Fruit fly (Drosophila melanogaster): ENCODE measurements around the gene CG14143.
"Not testable (repeated sequence)": the region's sequence is repeated elsewhere in the genome, so short reads cannot be mapped to it uniquely, and the experiment has no call there.

CG14143 gene

DNA sequence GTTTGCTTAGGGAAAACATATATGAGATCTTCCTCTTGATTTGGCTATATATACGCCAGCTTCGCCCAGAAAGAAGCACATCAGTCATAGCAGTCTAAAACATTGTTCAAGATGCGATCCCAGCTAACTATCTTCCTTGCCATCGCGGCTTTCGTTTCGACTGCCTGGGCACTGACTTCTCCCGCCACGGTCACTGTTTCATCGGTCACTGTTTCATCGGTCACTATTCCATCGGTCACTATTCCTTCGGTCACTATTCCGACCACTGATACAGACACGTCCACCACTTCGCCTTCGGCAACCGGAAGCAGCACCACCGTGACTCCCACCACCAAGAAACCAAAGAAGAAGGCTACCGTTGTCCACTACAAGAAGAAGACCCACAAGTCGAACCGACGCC is at the start of gene CG14143:
Gene CG14143, plus strand, starts transcription at position 102 of the 400 bp plus-strand sequence.
- TF ChIP-seq D1 (tag; optimal IDR thresholded peaks at IDR 0.05); CG8159 (tag; optimal IDR thresholded peaks at IDR 0.05); CG4496 (GFP tag; IDR thresholded peaks at IDR 0.05): not testable (repeated sequence)

DNA sequence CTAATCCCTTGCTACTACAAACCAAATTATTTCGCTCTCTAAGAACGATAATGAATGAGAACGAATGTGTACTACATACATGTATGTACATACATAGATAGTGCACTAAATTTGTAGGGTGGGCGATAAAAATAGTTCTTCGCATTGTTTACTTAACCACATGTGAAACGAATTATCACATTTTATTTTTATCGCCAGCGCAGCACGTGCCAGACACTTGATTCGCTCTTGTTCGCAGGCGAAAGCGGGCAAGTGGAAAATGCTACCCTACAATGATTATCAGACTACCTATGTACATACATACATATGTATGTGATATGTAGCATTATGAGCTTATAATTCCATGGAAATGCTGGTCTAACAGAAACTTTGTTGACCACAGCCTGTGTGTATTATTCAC is 49.0 kb upstream of the CG14143 start:
- TF ChIP-seq Pif1B (GFP tag; optimal IDR thresholded peaks at IDR 0.05) (no peak), CG4496 (GFP tag; IDR thresholded peaks at IDR 0.05) (no peak), CG8301 (tag; optimal IDR thresholded peaks at IDR 0.05) (no peak), fd96Ca (GFP tag; IDR thresholded peaks at IDR 0.05) (no peak)

DNA sequence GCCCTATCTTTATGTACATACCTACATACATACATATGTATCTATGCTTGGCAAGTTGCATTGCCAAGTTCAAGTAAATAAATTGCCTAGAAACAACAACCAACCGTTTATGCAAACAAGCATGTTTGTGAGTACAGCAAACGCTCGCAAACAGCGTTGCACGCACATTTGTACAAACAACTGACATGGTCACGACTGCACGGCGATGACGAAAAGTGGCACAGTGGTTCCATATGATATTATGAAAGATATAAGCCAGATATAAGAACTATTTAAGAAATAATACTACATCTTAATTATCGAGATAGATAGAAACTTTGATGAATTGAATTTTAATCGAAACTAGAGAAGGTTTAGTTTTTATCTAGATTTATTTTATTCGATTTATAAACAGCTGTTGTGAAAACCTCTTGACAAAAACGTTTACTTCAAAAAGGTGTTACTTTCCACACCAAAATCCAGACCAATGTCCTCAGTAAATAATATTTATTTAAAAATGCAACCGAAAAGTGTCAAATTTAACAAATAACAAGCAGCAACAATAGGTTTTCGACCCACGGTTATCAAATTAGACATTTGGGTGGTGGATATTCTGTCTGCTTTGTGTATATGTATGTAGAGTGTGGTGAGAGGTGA is 44.9 kb upstream of the CG14143 start:
- TF ChIP-seq Snoo (tag; optimal IDR thresholded peaks at IDR 0.05) (peak; percentile 38), gl (tag; optimal IDR thresholded peaks at IDR 0.05) (no peak), CG13204 (GFP tag; optimal IDR thresholded peaks at IDR 0.05) (no peak), Pif1B (GFP tag; optimal IDR thresholded peaks at IDR 0.05) (peak; percentile 72), Pif1A (GFP tag; optimal IDR thresholded peaks at IDR 0.05) (peak; percentile 63), CG8301 (tag; optimal IDR thresholded peaks at IDR 0.05) (peak; percentile 59), D1 (tag; optimal IDR thresholded peaks at IDR 0.05) (no peak), Ets98B (GFP tag; IDR thresholded peaks at IDR 0.05) (peak; percentile 49), CG8159 (tag; optimal IDR thresholded peaks at IDR 0.05) (peak; percentile 31), CG34367 (tag; optimal IDR thresholded peaks at IDR 0.05) (no peak), CG10348 (GFP tag; IDR thresholded peaks at IDR 0.05) (no peak), fd96Ca (GFP tag; IDR thresholded peaks at IDR 0.05) (no peak; the same call in 2 of the 3 replicates), EcR (GFP tag; optimal IDR thresholded peaks at IDR 0.05) (no peak), CG14655 (GFP tag; optimal IDR thresholded peaks at IDR 0.05) (peak; percentile 71), CG9948 (tag; optimal IDR thresholded peaks at IDR 0.05) (peak; percentile 39), CG32121 (GFP tag; IDR thresholded peaks at IDR 0.05) (peak; percentile 63), CG4496 (GFP tag; IDR thresholded peaks at IDR 0.05) (no peak), CG12605 (GFP tag; IDR thresholded peaks at IDR 0.05) (no peak), CG17806 (tag; optimal IDR thresholded peaks at IDR 0.05) (no peak), rn (GFP tag; IDR thresholded peaks at IDR 0.05) (no peak), CG15710 (tag; optimal IDR thresholded peaks at IDR 0.05) (no peak)

DNA sequence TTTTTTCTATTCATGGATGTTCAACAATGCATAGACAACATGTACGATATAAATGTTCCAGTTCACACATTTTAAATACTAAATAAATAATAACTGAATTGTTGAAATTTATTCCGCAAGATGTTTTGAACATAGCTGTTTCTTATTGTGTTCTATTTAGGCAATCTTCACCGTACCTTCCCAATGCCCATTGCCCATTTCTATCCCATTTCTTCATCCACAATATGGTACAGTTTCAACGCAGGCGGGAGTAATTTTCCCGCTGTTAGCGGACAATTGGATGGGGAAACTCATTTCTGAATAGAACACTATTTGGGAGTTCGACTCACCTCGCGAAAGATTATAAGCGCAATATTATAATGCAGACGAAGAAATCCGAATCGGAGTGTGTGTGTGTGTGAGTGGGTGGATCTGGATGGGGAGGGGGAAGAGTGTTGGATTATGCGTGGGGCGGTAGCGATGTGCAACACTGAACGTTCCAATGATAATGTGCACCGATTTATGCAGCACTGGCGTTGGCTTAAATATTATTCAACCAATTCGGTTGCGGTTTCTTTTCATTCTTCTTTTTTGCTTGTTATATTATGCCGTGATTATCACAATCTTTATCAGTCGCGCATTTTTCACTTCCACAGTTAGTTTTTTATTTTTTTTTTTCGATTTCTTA is 42.7 kb upstream of the CG14143 start:
- TF ChIP-seq CG12605 (GFP tag; IDR thresholded peaks at IDR 0.05) (0 out of 2 replicates have a peak, but pooled peaks have one; percentile 21), CG4496 (GFP tag; IDR thresholded peaks at IDR 0.05) (peak; percentile 50), fd96Ca (GFP tag; IDR thresholded peaks at IDR 0.05) (peak; percentile 52; the same call in 1 of the 3 replicates), Pif1A (GFP tag; optimal IDR thresholded peaks at IDR 0.05) (peak; percentile 36), CG15710 (tag; optimal IDR thresholded peaks at IDR 0.05) (peak; percentile 23), rn (GFP tag; IDR thresholded peaks at IDR 0.05) (no peak), D1 (tag; optimal IDR thresholded peaks at IDR 0.05) (no peak), CG14655 (GFP tag; optimal IDR thresholded peaks at IDR 0.05) (peak; percentile 33), CG8159 (tag; optimal IDR thresholded peaks at IDR 0.05) (peak; percentile 25), CG13204 (GFP tag; optimal IDR thresholded peaks at IDR 0.05) (peak; percentile 34), CG8301 (tag; optimal IDR thresholded peaks at IDR 0.05) (peak; percentile 4), CG17806 (tag; optimal IDR thresholded peaks at IDR 0.05) (no peak), Pif1B (GFP tag; optimal IDR thresholded peaks at IDR 0.05) (peak; percentile 50), CG10348 (GFP tag; IDR thresholded peaks at IDR 0.05) (no peak), Snoo (tag; optimal IDR thresholded peaks at IDR 0.05) (peak; percentile 60), CG32121 (GFP tag; IDR thresholded peaks at IDR 0.05) (peak; percentile 57; the same call in 1 of the 2 replicates), gl (tag; optimal IDR thresholded peaks at IDR 0.05) (no peak), EcR (GFP tag; optimal IDR thresholded peaks at IDR 0.05) (no peak), CG9948 (tag; optimal IDR thresholded peaks at IDR 0.05) (no peak), CG34367 (tag; optimal IDR thresholded peaks at IDR 0.05) (no peak), Ets98B (GFP tag; IDR thresholded peaks at IDR 0.05) (peak; percentile 49)

DNA sequence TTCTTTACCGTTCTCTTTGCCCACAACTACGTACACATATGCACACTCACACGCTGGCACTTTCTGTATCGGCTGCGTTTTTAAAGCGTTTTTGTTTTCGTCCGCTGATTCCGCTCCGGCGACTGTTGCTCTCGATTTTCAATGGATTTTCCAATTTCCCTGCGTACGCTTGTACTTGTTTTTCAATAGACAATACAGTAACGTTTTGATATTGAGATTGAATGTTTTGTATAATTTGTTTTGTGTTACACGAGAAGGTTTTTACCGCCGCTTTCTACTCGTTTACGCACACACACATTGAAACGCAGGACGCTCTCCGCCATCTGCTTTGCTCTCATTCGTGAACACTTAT is 42.2 kb upstream of the CG14143 start:
- TF ChIP-seq Ets98B (GFP tag; IDR thresholded peaks at IDR 0.05) (no peak), CG17806 (tag; optimal IDR thresholded peaks at IDR 0.05) (no peak), fd96Ca (GFP tag; IDR thresholded peaks at IDR 0.05) (no peak), CG9948 (tag; optimal IDR thresholded peaks at IDR 0.05) (no peak), Pif1A (GFP tag; optimal IDR thresholded peaks at IDR 0.05) (no peak), CG34367 (tag; optimal IDR thresholded peaks at IDR 0.05) (no peak), EcR (GFP tag; optimal IDR thresholded peaks at IDR 0.05) (no peak), CG14655 (GFP tag; optimal IDR thresholded peaks at IDR 0.05) (no peak), CG10348 (GFP tag; IDR thresholded peaks at IDR 0.05) (no peak), Pif1B (GFP tag; optimal IDR thresholded peaks at IDR 0.05) (no peak), CG12605 (GFP tag; IDR thresholded peaks at IDR 0.05) (no peak)

DNA sequence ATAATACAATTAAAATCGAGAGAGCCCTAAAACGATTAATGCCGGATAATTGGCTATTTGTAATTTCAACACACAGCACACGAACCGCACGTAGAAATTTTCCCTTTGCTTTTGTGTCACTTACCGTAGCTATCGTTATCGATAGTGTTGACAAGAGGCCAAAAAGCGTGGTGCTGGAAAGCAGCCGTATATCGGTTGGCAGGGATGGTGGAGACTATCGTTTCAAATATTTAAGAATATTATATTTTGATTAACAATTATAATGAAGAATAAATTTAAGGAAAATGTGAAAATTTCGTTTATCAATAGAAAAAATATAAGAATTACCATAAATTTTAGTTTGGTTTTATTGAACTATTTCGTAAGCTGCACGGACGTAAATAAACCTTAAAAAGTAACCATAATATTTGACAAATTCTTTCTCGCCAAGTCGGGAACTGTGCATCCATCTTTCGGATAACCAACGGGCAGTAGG is 41.7 kb upstream of the CG14143 start, which contains the start of gene JIL-1:
Gene JIL-1, minus strand, starts transcription at position 148 of the 475 bp plus-strand sequence.
- TF ChIP-seq fd96Ca (GFP tag; IDR thresholded peaks at IDR 0.05) (peak; percentile 69), CG15710 (tag; optimal IDR thresholded peaks at IDR 0.05) (peak; percentile 42), CG13204 (GFP tag; optimal IDR thresholded peaks at IDR 0.05) (no peak), EcR (GFP tag; optimal IDR thresholded peaks at IDR 0.05) (no peak), Pif1B (GFP tag; optimal IDR thresholded peaks at IDR 0.05) (peak; percentile 44), CG32121 (GFP tag; IDR thresholded peaks at IDR 0.05) (peak; percentile 38; the same call in 1 of the 2 replicates), CG14655 (GFP tag; optimal IDR thresholded peaks at IDR 0.05) (peak; percentile 21), Pif1A (GFP tag; optimal IDR thresholded peaks at IDR 0.05) (peak; percentile 44), gl (tag; optimal IDR thresholded peaks at IDR 0.05) (no peak), CG8301 (tag; optimal IDR thresholded peaks at IDR 0.05) (peak; percentile 5), CG9948 (tag; optimal IDR thresholded peaks at IDR 0.05) (no peak), Snoo (tag; optimal IDR thresholded peaks at IDR 0.05) (peak; percentile 20), D1 (tag; optimal IDR thresholded peaks at IDR 0.05) (peak; percentile 57), rn (GFP tag; IDR thresholded peaks at IDR 0.05) (0 out of 2 replicates have a peak, but pooled peaks have one; percentile 10), CG4496 (GFP tag; IDR thresholded peaks at IDR 0.05) (peak; percentile 50; the same call in 2 of the 3 replicates), CG8159 (tag; optimal IDR thresholded peaks at IDR 0.05) (peak; percentile 41), CG17806 (tag; optimal IDR thresholded peaks at IDR 0.05) (peak; percentile 14), CG12605 (GFP tag; IDR thresholded peaks at IDR 0.05) (no peak), Ets98B (GFP tag; IDR thresholded peaks at IDR 0.05) (peak; percentile 77), CG10348 (GFP tag; IDR thresholded peaks at IDR 0.05) (no peak), CG34367 (tag; optimal IDR thresholded peaks at IDR 0.05) (no peak)
